Worm (Caenorhabditis elegans) whole organism, L3 larva: Measurements from ENCODE around the gene nhr-268.
"Not testable (repeated sequence)": the region's sequence is repeated elsewhere in the genome, so short reads cannot be mapped to it uniquely, and the experiment has no call there.

Source experiments
- ZK546.5 ChIP-seq: sonication (generic microtip); optimal IDR thresholded peaks from 2 replicates; lab custom pipeline; 2017; ENCODE audit warnings: missing biosample characterization, missing genetic modification characterization
- ama-1 ChIP-seq: fragments of 150-350 bp; optimal IDR thresholded peaks from 2 replicates; lab custom pipeline; 2018
- ceh-16 ChIP-seq: sonication (generic microtip); optimal IDR thresholded peaks from 2 replicates; lab custom pipeline; 2017; ENCODE audit warnings: missing biosample characterization, missing genetic modification characterization
- ceh-28 ChIP-seq: fragments of 150-350 bp; optimal IDR thresholded peaks from 2 replicates; lab custom pipeline; 2014; ENCODE audit warnings: missing biosample characterization, missing genetic modification reagents, missing genetic modification characterization
- ceh-82 ChIP-seq: fragments of 150-350 bp; optimal IDR thresholded peaks from 2 replicates; lab custom pipeline; 2014; ENCODE audit warnings: missing biosample characterization, missing genetic modification characterization
- egl-27 ChIP-seq: sonication (generic microtip); optimal IDR thresholded peaks from 4 replicates; lab custom pipeline; 2017; ENCODE audit warnings: missing biosample characterization, missing genetic modification reagents, missing genetic modification characterization
- elt-1 ChIP-seq: fragments of 150-350 bp; optimal IDR thresholded peaks from 2 replicates; lab custom pipeline; 2014; ENCODE audit warnings: missing biosample characterization, missing genetic modification characterization
- elt-2 ChIP-seq: sonication (generic microtip); optimal IDR thresholded peaks from 2 replicates; lab custom pipeline; 2016; ENCODE audit warnings: missing genetic modification reagents, mild to moderate bottlenecking, missing genetic modification characterization, missing compliant biosample characterization
- elt-3 ChIP-seq, 3 experiments: fragments of 150-350 bp in 1 of 3; sonication (generic microtip) in 2 of 3; optimal IDR thresholded peaks; 2 replicates in 2 of 3; 4 replicates in 1 of 3; lab custom pipeline; 2014 to 2017; ENCODE audit warnings: missing biosample characterization in 3 of 3, missing genetic modification characterization in 3 of 3
- fkh-10 ChIP-seq: sonication (generic microtip); optimal IDR thresholded peaks from 2 replicates; lab custom pipeline; 2017; ENCODE audit warnings: missing biosample characterization, missing genetic modification reagents, missing genetic modification characterization
- fkh-2 ChIP-seq: fragments of 150-350 bp; optimal IDR thresholded peaks from 2 replicates; lab custom pipeline; 2014; ENCODE audit warnings: missing biosample characterization, missing genetic modification reagents, missing genetic modification characterization
- fos-1 ChIP-seq: fragments of 150-350 bp; optimal IDR thresholded peaks from 2 replicates; lab custom pipeline; 2014; ENCODE audit warnings: missing biosample characterization, missing genetic modification characterization
- jun-1 ChIP-seq: fragments of 150-350 bp; optimal IDR thresholded peaks from 2 replicates; lab custom pipeline; 2014; ENCODE audit warnings: missing biosample characterization, missing genetic modification reagents, missing genetic modification characterization
- lin-15B ChIP-seq: fragments of 150-350 bp; optimal IDR thresholded peaks from 2 replicates; lab custom pipeline; 2014; ENCODE audit warnings: missing biosample characterization, missing genetic modification characterization
- lin-39 ChIP-seq: fragments of 150-350 bp; optimal IDR thresholded peaks from 2 replicates; lab custom pipeline; 2018; ENCODE audit warnings: missing biosample characterization, missing genetic modification reagents, missing genetic modification characterization
- lsy-12 ChIP-seq: sonication (generic microtip); optimal IDR thresholded peaks from 2 replicates; lab custom pipeline; 2016; ENCODE audit warnings: mild to moderate bottlenecking, missing genetic modification characterization, missing compliant biosample characterization
- mml-1 ChIP-seq: fragments of 150-350 bp; sonication (generic microtip); optimal IDR thresholded peaks from 3 replicates; lab custom pipeline; 2014; ENCODE audit warnings: missing biosample characterization, missing genetic modification characterization
- nfya-1 ChIP-seq: sonication (generic microtip); optimal IDR thresholded peaks from 2 replicates; lab custom pipeline; 2017; ENCODE audit warnings: missing genetic modification characterization, mild to moderate bottlenecking, missing compliant biosample characterization, antibody characterized with exemption, moderate library complexity; ENCODE audit not compliant: insufficient read depth
- nhr-11 ChIP-seq: fragments of 150-350 bp; optimal IDR thresholded peaks from 2 replicates; lab custom pipeline; 2014; ENCODE audit warnings: missing biosample characterization, missing genetic modification characterization
- nhr-23 ChIP-seq: fragments of 150-350 bp; optimal IDR thresholded peaks from 2 replicates; lab custom pipeline; 2014; ENCODE audit warnings: missing biosample characterization, missing genetic modification reagents, missing genetic modification characterization
- nhr-237 ChIP-seq: fragments of 150-350 bp; optimal IDR thresholded peaks from 2 replicates; lab custom pipeline; 2014; ENCODE audit warnings: missing biosample characterization, missing genetic modification characterization
- nhr-25 ChIP-seq: sonication (generic microtip); optimal IDR thresholded peaks from 2 replicates; lab custom pipeline; 2017; ENCODE audit warnings: missing biosample characterization, missing genetic modification characterization
- nhr-28 ChIP-seq: fragments of 150-350 bp; optimal IDR thresholded peaks from 2 replicates; lab custom pipeline; 2014; ENCODE audit warnings: missing biosample characterization, missing genetic modification characterization
- nhr-43 ChIP-seq: sonication (generic microtip); optimal IDR thresholded peaks from 2 replicates; lab custom pipeline; 2016; ENCODE audit warnings: mild to moderate bottlenecking, missing genetic modification characterization, missing compliant biosample characterization; ENCODE audit not compliant: poor library complexity, severe bottlenecking
- nhr-67 ChIP-seq: fragments of 150-350 bp; optimal IDR thresholded peaks from 2 replicates; lab custom pipeline; 2014; ENCODE audit warnings: missing biosample characterization, missing genetic modification characterization
- nhr-76 ChIP-seq: fragments of 150-350 bp; sonication (generic microtip); optimal IDR thresholded peaks from 5 replicates; lab custom pipeline; 2014; ENCODE audit warnings: missing biosample characterization, missing genetic modification characterization
- pha-4 ChIP-seq: fragments of 150-350 bp; optimal IDR thresholded peaks from 2 replicates; lab custom pipeline; 2014; ENCODE audit warnings: missing biosample characterization, missing genetic modification reagents, missing genetic modification characterization
- pqm-1 ChIP-seq: fragments of 150-350 bp; optimal IDR thresholded peaks from 2 replicates; lab custom pipeline; 2017; ENCODE audit warnings: missing biosample characterization, missing genetic modification characterization, inconsistent platforms
- sea-2 ChIP-seq: fragments of 150-350 bp; sonication (generic microtip); optimal IDR thresholded peaks from 4 replicates; lab custom pipeline; 2014; ENCODE audit warnings: missing biosample characterization, missing genetic modification reagents, missing genetic modification characterization
- skn-1 ChIP-seq: fragments of 150-350 bp; optimal IDR thresholded peaks from 2 replicates; lab custom pipeline; 2014; ENCODE audit warnings: missing biosample characterization, missing genetic modification characterization
- tbx-2 ChIP-seq: sonication (generic microtip); optimal IDR thresholded peaks from 2 replicates; lab custom pipeline; 2016; ENCODE audit warnings: mild to moderate bottlenecking, missing genetic modification characterization, missing compliant biosample characterization
- unc-39 ChIP-seq: sonication (generic microtip); optimal IDR thresholded peaks from 4 replicates; lab custom pipeline; 2017; ENCODE audit warnings: missing biosample characterization, missing genetic modification characterization
- unc-62 ChIP-seq: fragments of 150-350 bp; sonication (generic microtip); optimal IDR thresholded peaks from 4 replicates; lab custom pipeline; 2014; ENCODE audit warnings: missing biosample characterization, missing genetic modification reagents, missing genetic modification characterization
- zag-1 ChIP-seq: fragments of 150-350 bp; optimal IDR thresholded peaks from 2 replicates; lab custom pipeline; 2014; ENCODE audit warnings: missing biosample characterization, missing genetic modification characterization
- ztf-11 ChIP-seq: fragments of 150-350 bp; optimal IDR thresholded peaks from 2 replicates; lab custom pipeline; 2014; ENCODE audit warnings: missing biosample characterization, missing genetic modification characterization
- ztf-4 ChIP-seq: fragments of 150-350 bp; optimal IDR thresholded peaks from 2 replicates; lab custom pipeline; 2014; ENCODE audit warnings: missing biosample characterization, missing genetic modification characterization

The nhr-268 gene

ce11 chrV:15666718-15667117, 23.3 kb upstream of the nhr-268 start:
- TF ChIP-seq pha-4 (tag; lab: Kevin White, UChicago) (peak; percentile 79), nhr-237 (tag; lab: Kevin White, UChicago) (no peak), lsy-12 (tag; lab: Kevin White, UChicago) (no peak), pqm-1 (tag; lab: Kevin White, UChicago) (peak; percentile 98), nhr-23 (tag; lab: Kevin White, UChicago) (no peak), nhr-11 (tag; lab: Kevin White, UChicago) (no peak), ceh-82 (no peak), nfya-1 (tag; lab: Kevin White, UChicago) (no peak), mml-1 (tag; lab: Kevin White, UChicago) (no peak), fkh-2 (tag; lab: Kevin White, UChicago) (no peak), nhr-43 (tag; lab: Kevin White, UChicago) (no peak), nhr-28 (tag; lab: Kevin White, UChicago) (no peak), zag-1 (tag; lab: Kevin White, UChicago) (no peak), lin-15B (tag; lab: Kevin White, UChicago) (no peak), unc-62 (GFP tag; lab: Kevin White, UChicago) (no peak), elt-2 (tag; lab: Kevin White, UChicago) (peak; percentile 99), nhr-67 (no peak), jun-1 (peak; percentile 64), skn-1 (no peak)
- TF ChIP-seq, all 47 proteins: peak for 4

ce11 chrV:15668200-15668599, 21.9 kb upstream of the nhr-268 start, which contains the start of gene F53E4.1:
F53E4.1 (minus strand) TSS chrV:15668300.
- TF ChIP-seq fkh-2 (tag; lab: Kevin White, UChicago); elt-2 (tag; lab: Kevin White, UChicago); elt-3 (tag; optimal IDR thresholded peaks at IDR 0.05; lab: Kevin White, UChicago): not testable (repeated sequence)

- TF ChIP-seq unc-39 (tag; lab: Kevin White, UChicago), result no peak
- TF ChIP-seq elt-1 (tag; lab: Kevin White, UChicago), result no peak
- no peak for TF ChIP-seq ama-1 (lab: Kevin White, UChicago)
- TF ChIP-seq pha-4 (tag; lab: Kevin White, UChicago), result no peak
- TF ChIP-seq fkh-10 (GFP tag; lab: Kevin White, UChicago), result no peak
- TF ChIP-seq nhr-23 (tag; lab: Kevin White, UChicago), result no peak
- no peak for TF ChIP-seq fkh-2 (tag; lab: Kevin White, UChicago)
- TF ChIP-seq egl-27 (tag; lab: Kevin White, UChicago), result no peak
- TF ChIP-seq fos-1, result no peak
- no peak for TF ChIP-seq nhr-11 (tag; lab: Kevin White, UChicago)
- TF ChIP-seq nhr-237 (tag; lab: Kevin White, UChicago), result no peak
- no peak for TF ChIP-seq jun-1
- TF ChIP-seq nhr-76 (tag; lab: Kevin White, UChicago), result no peak
- no peak for TF ChIP-seq nhr-67
- no peak for TF ChIP-seq nfya-1 (tag; lab: Kevin White, UChicago)
- TF ChIP-seq ZK546.5 (tag; lab: Kevin White, UChicago), result no peak
- TF ChIP-seq ceh-28, result no peak
- TF ChIP-seq, all 47 proteins: peak for 0
Observed at ce11 chrV:15668870-15669269, 21.2 kb upstream of the nhr-268 start, which contains the start of gene K06B4.4. K06B4.4 (plus strand) TSS chrV:15669170.

ce11 chrV:15670139-15670538, 19.9 kb upstream of the nhr-268 start, which contains the start of gene K06B4.15:
K06B4.15 (plus strand) TSS chrV:15670439.
- TF ChIP-seq nhr-23 (tag; lab: Kevin White, UChicago); nhr-43 (tag; lab: Kevin White, UChicago); fos-1: not testable (repeated sequence)

ce11 chrV:15673707-15674106, 16.3 kb upstream of the nhr-268 start, which contains the start of gene nhr-51:
nhr-51 (plus strand) TSS chrV:15674007.
- TF ChIP-seq lin-39 (tag; lab: Kevin White, UChicago) (no peak), fkh-10 (GFP tag; lab: Kevin White, UChicago) (no peak), ama-1 (lab: Kevin White, UChicago) (no peak), ceh-16 (tag; lab: Kevin White, UChicago) (no peak), nhr-23 (tag; lab: Kevin White, UChicago) (no peak), tbx-2 (no peak), nfya-1 (tag; lab: Kevin White, UChicago) (no peak), mml-1 (tag; lab: Kevin White, UChicago) (no peak), ztf-4 (tag; lab: Kevin White, UChicago) (no peak), ztf-11 (tag; lab: Kevin White, UChicago) (no peak), nhr-25 (tag; lab: Kevin White, UChicago) (no peak), sea-2 (GFP tag; lab: Kevin White, UChicago) (no peak), ceh-82 (no peak), elt-3 (tag; optimal IDR thresholded peaks at IDR 0.05; lab: Kevin White, UChicago) (no peak), jun-1 (no peak)
